Fruit fly (Drosophila melanogaster): ENCODE results near the gene CG13949.

CG13949 gene

DNA sequence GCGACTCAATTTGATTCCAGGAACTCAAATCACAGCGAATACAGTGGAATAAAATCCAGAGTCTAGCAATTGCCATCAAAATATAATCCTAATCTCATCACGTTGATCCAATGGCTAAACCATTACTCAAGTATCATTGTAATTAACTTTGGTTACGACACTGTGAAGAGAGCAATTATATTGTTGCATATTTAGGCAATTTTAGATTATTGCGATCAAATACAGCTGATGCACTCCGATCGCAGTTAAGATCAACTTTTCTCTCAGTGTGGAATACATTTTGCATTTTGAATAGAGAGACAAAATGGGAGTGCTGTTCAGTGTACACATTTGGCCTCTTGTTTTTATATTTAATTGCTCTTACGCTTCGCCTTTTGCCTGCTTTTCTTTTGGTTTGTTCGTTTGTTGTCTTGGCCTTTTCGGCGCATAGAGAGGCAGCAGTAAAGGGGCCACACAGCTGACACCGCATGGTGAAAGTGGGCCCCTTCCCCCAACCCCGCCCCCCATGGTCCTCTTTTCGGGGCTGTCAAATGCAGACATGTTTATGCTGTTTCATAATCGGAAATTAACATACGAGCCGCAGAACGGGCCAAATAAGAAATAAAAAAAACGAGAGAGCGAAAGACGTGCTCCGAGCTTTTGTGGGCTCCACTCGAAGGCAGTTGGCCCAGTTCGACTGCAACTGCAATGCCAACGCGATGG lies 8.8 kb upstream of the CG13949 start (continued):
- TF ChIP-seq CG34406 (GFP tag; optimal IDR thresholded peaks at IDR 0.05) (peak; percentile 56), Gug (GFP tag; IDR thresholded peaks at IDR 0.05) (peak; percentile 67), CG7368 (GFP tag; optimal IDR thresholded peaks at IDR 0.05) (peak; percentile 51), CG9139 (GFP tag; optimal IDR thresholded peaks at IDR 0.05) (no peak), CG10669 (GFP tag; optimal IDR thresholded peaks at IDR 0.05) (peak; percentile 24), salr (GFP tag; optimal IDR thresholded peaks at IDR 0.05) (peak in 1 of 2 experiments; percentile 22), Sox102F (GFP tag; optimal IDR thresholded peaks at IDR 0.05) (peak; percentile 66), topi (GFP tag; optimal IDR thresholded peaks at IDR 0.05) (peak; percentile 61), CG6854 (GFP tag; optimal IDR thresholded peaks at IDR 0.05) (peak; percentile 32), Eip78C (GFP tag) (peak; percentile 90), Met (GFP tag; optimal IDR thresholded peaks at IDR 0.05) (peak; percentile 76), ss (GFP tag; optimal IDR thresholded peaks at IDR 0.05) (no peak), esn (GFP tag; optimal IDR thresholded peaks at IDR 0.05) (peak; percentile 66), CG31627 (GFP tag; optimal IDR thresholded peaks at IDR 0.05) (peak; percentile 69), Ets96B (tag; optimal IDR thresholded peaks at IDR 0.05) (no peak), CG11902 (GFP tag; optimal IDR thresholded peaks at IDR 0.05) (peak; percentile 6), spab (GFP tag; optimal IDR thresholded peaks at IDR 0.05) (no peak), svp (GFP tag) (peak; percentile 76), pdm3 (GFP tag; optimal IDR thresholded peaks at IDR 0.05) (peak; percentile 72), Sox15 (GFP tag; optimal IDR thresholded peaks at IDR 0.05) (peak; percentile 21), eg (GFP tag; IDR thresholded peaks at IDR 0.05) (peak; percentile 73), CG1621 (tag; optimal IDR thresholded peaks at IDR 0.05) (peak; percentile 14), CG3032 (tag; optimal IDR thresholded peaks at IDR 0.05) (peak; percentile 17), CG11294 (GFP tag; IDR thresholded peaks at IDR 0.05) (peak; percentile 45; the same call in 1 of the 2 replicates), fd59A (GFP tag; optimal IDR thresholded peaks at IDR 0.05) (peak; percentile 1), CG32006 (GFP tag; optimal IDR thresholded peaks at IDR 0.05) (peak; percentile 86), CG6792 (GFP tag; optimal IDR thresholded peaks at IDR 0.05) (peak; percentile 47), cyc (GFP tag; optimal IDR thresholded peaks at IDR 0.05) (peak; percentile 61), CG8119 (GFP tag; IDR thresholded peaks at IDR 0.05) (peak; percentile 68; the same call in 2 of the 3 replicates)

DNA sequence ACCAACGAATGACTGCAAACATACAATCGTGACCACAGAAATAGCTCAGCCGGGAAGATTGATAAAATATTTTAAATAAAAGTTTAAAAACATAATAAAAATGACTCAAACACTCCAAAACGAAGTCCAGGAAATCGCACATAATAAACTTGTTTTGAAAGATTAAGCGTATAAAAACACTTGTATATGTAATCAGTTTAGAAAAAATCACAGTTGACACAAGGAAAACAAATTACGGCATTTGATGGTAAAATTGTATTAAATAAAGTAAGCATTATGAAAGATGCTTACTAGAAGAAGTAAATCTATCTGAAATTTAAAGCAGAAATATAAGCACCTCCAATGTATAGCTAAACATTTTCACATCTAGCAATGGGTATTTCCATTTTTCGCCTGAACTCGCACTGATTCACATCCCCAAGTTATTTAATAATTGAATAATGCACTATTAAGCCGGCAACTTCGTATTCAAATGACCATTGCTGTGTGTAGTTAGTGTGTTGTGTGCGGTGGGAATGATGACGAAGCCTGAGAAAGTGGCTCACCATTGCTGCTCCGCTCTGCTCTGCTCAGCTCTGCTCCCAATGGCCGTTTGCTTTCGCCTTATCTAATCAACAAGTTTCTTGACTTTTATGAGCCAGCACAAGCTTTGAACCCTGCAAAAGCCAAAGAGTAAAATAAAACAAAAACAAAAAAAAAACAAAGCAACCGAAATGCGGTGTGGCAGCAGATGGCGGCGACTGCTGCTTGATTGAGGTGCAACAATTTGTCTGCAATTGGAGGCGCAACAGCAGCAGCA lies 7.7 kb upstream of the CG13949 start:
- TF ChIP-seq CG4318 (GFP tag; optimal IDR thresholded peaks at IDR 0.05) (peak; percentile 69), CG10631 (GFP tag; optimal IDR thresholded peaks at IDR 0.05) (peak; percentile 50), CG6276 (GFP tag; optimal IDR thresholded peaks at IDR 0.05) (peak; percentile 71), Lpt (GFP tag; optimal IDR thresholded peaks at IDR 0.05) (peak; percentile 26), spab (GFP tag; optimal IDR thresholded peaks at IDR 0.05) (peak; percentile 24), CG7368 (GFP tag; optimal IDR thresholded peaks at IDR 0.05) (no peak), CG6792 (GFP tag; optimal IDR thresholded peaks at IDR 0.05) (peak; percentile 4), fd85E (GFP tag; optimal IDR thresholded peaks at IDR 0.05) (no peak), CG16779 (tag; optimal IDR thresholded peaks at IDR 0.05) (no peak), CG1621 (tag; optimal IDR thresholded peaks at IDR 0.05) (no peak), Smox (GFP tag; optimal IDR thresholded peaks at IDR 0.05) (peak; percentile 44), CG6808 (GFP tag; optimal IDR thresholded peaks at IDR 0.05) (peak; percentile 52), CG6854 (GFP tag; optimal IDR thresholded peaks at IDR 0.05) (peak; percentile 73), CG6163 (GFP tag; IDR thresholded peaks at IDR 0.05) (peak; percentile 45; the same call in 2 of the 3 replicates), svp (GFP tag) (peak; percentile 83), CG10669 (GFP tag; optimal IDR thresholded peaks at IDR 0.05) (peak; percentile 10), dac (GFP tag; optimal IDR thresholded peaks at IDR 0.05) (no peak), vri (GFP tag; optimal IDR thresholded peaks at IDR 0.05) (no peak), fkh (GFP tag; optimal IDR thresholded peaks at IDR 0.05) (no peak), Hr4 (GFP tag; optimal IDR thresholded peaks at IDR 0.05) (peak; percentile 29), Blimp-1 (GFP tag; optimal IDR thresholded peaks at IDR 0.05) (no peak), Gug (GFP tag; IDR thresholded peaks at IDR 0.05) (no peak), OdsH (GFP tag; optimal IDR thresholded peaks at IDR 0.05) (peak; percentile 68), Eip78C (GFP tag) (peak; percentile 88), Ets21C (GFP tag; optimal IDR thresholded peaks at IDR 0.05) (peak; percentile 18), CG11902 (GFP tag; optimal IDR thresholded peaks at IDR 0.05) (no peak), CG11762 (GFP tag; optimal IDR thresholded peaks at IDR 0.05; ENCODE audit: insufficient read depth) (peak; percentile 13), acj6 (GFP tag; optimal IDR thresholded peaks at IDR 0.05) (peak; percentile 69), pdm3 (GFP tag; optimal IDR thresholded peaks at IDR 0.05) (peak; percentile 60)

Data from whole organism, prepupa.